Fruit fly (Drosophila melanogaster) whole organism, embryonic: ENCODE results near the gene Cyp4g15.

ENCODE experiments used
- ATbp ChIP-seq: fragments of 200-800 bp; sonication (Bioruptor generic); optimal IDR thresholded peaks from 2 replicates; lab custom pipeline; 2017; ENCODE audit warnings: missing biosample characterization, mild to moderate bottlenecking, missing genetic modification characterization, missing genetic modification reagents
- Antp ChIP-seq: fragments of 200-800 bp; sonication (Bioruptor generic); optimal IDR thresholded peaks from 3 replicates; lab custom pipeline; 2016; ENCODE audit warnings: missing biosample characterization, missing genetic modification characterization
- CG11695 ChIP-seq: fragments of 200-800 bp; sonication (Bioruptor generic); IDR thresholded peaks from 3 replicates; pipeline ENCODE4 v1.3.6; 2022; ENCODE audit warnings: missing biosample characterization, missing genetic modification characterization
- CG12071 ChIP-seq: fragments of 200-800 bp; sonication (Bioruptor generic); optimal IDR thresholded peaks from 3 replicates; lab custom pipeline; 2018; ENCODE audit warnings: missing biosample characterization, mild to moderate bottlenecking, missing genetic modification characterization
- CG13624 ChIP-seq: fragments of 200-800 bp; sonication (Bioruptor generic); optimal IDR thresholded peaks from 2 replicates; lab custom pipeline; 2016; ENCODE audit warnings: missing biosample characterization, missing genetic modification characterization
- CG14014 ChIP-seq: fragments of 200-800 bp; sonication (Bioruptor generic); IDR thresholded peaks from 2 replicates; pipeline ENCODE4 v1.3.6; 2022; ENCODE audit warnings: missing biosample characterization, missing genetic modification characterization
- CG14710 ChIP-seq: fragments of 200-800 bp; sonication (Bioruptor generic); optimal IDR thresholded peaks from 3 replicates; lab custom pipeline; 2019; ENCODE audit warnings: missing biosample characterization, mild to moderate bottlenecking, missing genetic modification characterization, moderate library complexity
- CG14965 ChIP-seq: fragments of 200-800 bp; sonication (Bioruptor generic); optimal IDR thresholded peaks from 2 replicates; lab custom pipeline; 2016; ENCODE audit warnings: missing biosample characterization, missing genetic modification characterization, borderline replicate concordance
- CG15479 ChIP-seq: fragments of 200-800 bp; sonication (Bioruptor generic); optimal IDR thresholded peaks from 3 replicates; lab custom pipeline; 2019; ENCODE audit warnings: missing biosample characterization, mild to moderate bottlenecking, missing genetic modification characterization, moderate library complexity
- CG15696 ChIP-seq: fragments of 200-800 bp; sonication (Bioruptor generic); optimal IDR thresholded peaks from 2 replicates; lab custom pipeline; 2019; ENCODE audit warnings: missing biosample characterization, mild to moderate bottlenecking, missing genetic modification characterization, moderate library complexity
- CG16815 ChIP-seq: fragments of 200-800 bp; sonication (Bioruptor generic); optimal IDR thresholded peaks from 3 replicates; lab custom pipeline; 2017; ENCODE audit warnings: missing biosample characterization, mild to moderate bottlenecking, missing genetic modification characterization
- CG30431 ChIP-seq: fragments of 200-800 bp; sonication (Bioruptor generic); optimal IDR thresholded peaks from 2 replicates; lab custom pipeline; 2017; ENCODE audit warnings: missing biosample characterization, missing genetic modification characterization
- CG3281 ChIP-seq: fragments of 200-800 bp; sonication (Bioruptor generic); optimal IDR thresholded peaks from 3 replicates; lab custom pipeline; 2017; ENCODE audit warnings: missing biosample characterization, mild to moderate bottlenecking, missing genetic modification characterization
- CG6791 ChIP-seq: fragments of 200-800 bp; sonication (Bioruptor generic); IDR thresholded peaks from 3 replicates; pipeline ENCODE4 v1.3.6; 2022; ENCODE audit warnings: missing biosample characterization, missing genetic modification characterization; ENCODE audit not compliant: partially characterized antibody
- CrebB ChIP-seq: fragments of 200-800 bp; sonication (Bioruptor generic); optimal IDR thresholded peaks from 3 replicates; lab custom pipeline; 2018; ENCODE audit warnings: missing biosample characterization, mild to moderate bottlenecking, missing genetic modification characterization
- Dp ChIP-seq: fragments of 200-800 bp; sonication (Bioruptor generic); optimal IDR thresholded peaks from 2 replicates; lab custom pipeline; 2018; ENCODE audit warnings: missing biosample characterization, mild to moderate bottlenecking, missing genetic modification characterization, moderate library complexity
- Hr78 ChIP-seq, 2 experiments: fragments of 200-800 bp in 1 of 2; fragments of >200 bp in 1 of 2; sonication (Bioruptor generic) in 1 of 2; optimal IDR thresholded peaks; 2 replicates each; lab custom pipeline; 2017 to 2019; ENCODE audit warnings: missing biosample characterization in 2 of 2, missing genetic modification characterization in 2 of 2, mild to moderate bottlenecking in 1 of 2, moderate library complexity in 1 of 2
- MBD-R2 ChIP-seq: fragments of 200-800 bp; sonication (Bioruptor generic); IDR thresholded peaks from 2 replicates; pipeline ENCODE4 v1.3.6; 2022; ENCODE audit warnings: missing biosample characterization, missing genetic modification characterization
- Med ChIP-seq: fragments of 200-800 bp; sonication (Bioruptor generic); peaks from one replicate; lab custom pipeline; 2016; ENCODE audit warnings: missing biosample characterization, missing genetic modification characterization, mild to moderate bottlenecking, inconsistent platforms, moderate library complexity
- Mes4 ChIP-seq: fragments of 200-800 bp; sonication (Bioruptor generic); optimal IDR thresholded peaks from 2 replicates; lab custom pipeline; 2016; ENCODE audit warnings: missing biosample characterization, missing genetic modification characterization
- Pdp1 ChIP-seq, 2 experiments: fragments of 200-800 bp; sonication (Bioruptor generic); optimal IDR thresholded peaks; 3 replicates each; lab custom pipeline; 2016; ENCODE audit warnings: missing biosample characterization in 2 of 2, missing genetic modification characterization in 2 of 2, mild to moderate bottlenecking in 1 of 2, moderate library complexity in 1 of 2
- Six4 ChIP-seq: fragments of 200-800 bp; sonication (Bioruptor generic); optimal IDR thresholded peaks from 2 replicates; lab custom pipeline; 2016; ENCODE audit warnings: missing biosample characterization, missing genetic modification characterization
- Spps ChIP-seq: fragments of 200-800 bp; sonication (Bioruptor generic); optimal IDR thresholded peaks from 2 replicates; lab custom pipeline; 2018; ENCODE audit warnings: missing biosample characterization, mild to moderate bottlenecking, missing genetic modification characterization
- Xrp1 ChIP-seq: fragments of 200-800 bp; sonication (Bioruptor generic); IDR thresholded peaks from 2 replicates; pipeline ENCODE4 v1.3.6; 2022; ENCODE audit warnings: missing biosample characterization, missing genetic modification characterization
- amos ChIP-seq: fragments of 200-800 bp; sonication (Bioruptor generic); IDR thresholded peaks from 2 replicates; pipeline ENCODE4 v1.3.6; 2022; ENCODE audit warnings: missing biosample characterization, missing genetic modification characterization; ENCODE audit not compliant: partially characterized antibody
- bbx ChIP-seq: fragments of 200-800 bp; sonication (Bioruptor generic); IDR thresholded peaks from 2 replicates; pipeline ENCODE4 v1.3.6; 2022; ENCODE audit warnings: missing biosample characterization, missing genetic modification characterization; ENCODE audit not compliant: partially characterized antibody
- cad ChIP-seq: fragments of >200 bp; optimal IDR thresholded peaks from 2 replicates; lab custom pipeline; 2017; ENCODE audit warnings: missing biosample characterization, missing genetic modification characterization
- cas ChIP-seq: fragments of 200-800 bp; sonication (Bioruptor generic); IDR thresholded peaks from 2 replicates; pipeline ENCODE4 v1.3.6; 2022; ENCODE audit warnings: missing biosample characterization, missing genetic modification characterization
- cg ChIP-seq: fragments of 200-800 bp; sonication (Bioruptor generic); optimal IDR thresholded peaks from 3 replicates; lab custom pipeline; 2019; ENCODE audit warnings: missing biosample characterization, mild to moderate bottlenecking, missing genetic modification characterization, moderate library complexity
- gsb ChIP-seq: fragments of 200-800 bp; sonication (Bioruptor generic); IDR thresholded peaks from 2 replicates; pipeline ENCODE4 v1.3.6; 2022; ENCODE audit warnings: missing biosample characterization, missing genetic modification characterization
- her ChIP-seq: fragments of 200-800 bp; sonication (Bioruptor generic); optimal IDR thresholded peaks from 2 replicates; lab custom pipeline; 2016; ENCODE audit warnings: missing biosample characterization, missing genetic modification characterization
- jigr1 ChIP-seq: fragments of 200-800 bp; sonication (Bioruptor generic); IDR thresholded peaks from 3 replicates; pipeline ENCODE4 v1.3.6; 2022; ENCODE audit warnings: missing biosample characterization, missing genetic modification characterization
- jing ChIP-seq: fragments of 200-800 bp; sonication (Bioruptor generic); optimal IDR thresholded peaks from 2 replicates; lab custom pipeline; 2018; ENCODE audit warnings: missing biosample characterization, mild to moderate bottlenecking, missing genetic modification characterization
- kay ChIP-seq: fragments of 200-800 bp; sonication (Bioruptor generic); optimal IDR thresholded peaks from 2 replicates; lab custom pipeline; 2016; ENCODE audit warnings: missing biosample characterization, missing genetic modification characterization
- lbe ChIP-seq: fragments of 200-800 bp; sonication (Bioruptor generic); optimal IDR thresholded peaks from 2 replicates; lab custom pipeline; 2016; ENCODE audit warnings: missing biosample characterization, mild to moderate bottlenecking, missing genetic modification characterization
- lmd ChIP-seq: fragments of 200-800 bp; sonication (Bioruptor generic); IDR thresholded peaks from 2 replicates; pipeline ENCODE4 v1.3.6; 2022; ENCODE audit warnings: missing biosample characterization, missing genetic modification characterization
- lola ChIP-seq, 3 experiments: fragments of >200 bp in 2 of 3; fragments of 200-800 bp in 1 of 3; sonication (Bioruptor generic) in 1 of 3; optimal IDR thresholded peaks; 2 replicates each; lab custom pipeline; 2017 to 2019; ENCODE audit warnings: missing biosample characterization in 3 of 3, missing genetic modification characterization in 3 of 3, mild to moderate bottlenecking in 1 of 3, moderate library complexity in 1 of 3
- nau ChIP-seq: fragments of 200-800 bp; sonication (Bioruptor generic); optimal IDR thresholded peaks from 3 replicates; lab custom pipeline; 2017; ENCODE audit warnings: missing biosample characterization, mild to moderate bottlenecking, missing genetic modification characterization, missing genetic modification reagents
- nerfin-2 ChIP-seq: fragments of 200-800 bp; sonication (Bioruptor generic); IDR thresholded peaks from 2 replicates; pipeline ENCODE4 v1.3.6; 2022; ENCODE audit warnings: missing biosample characterization, missing genetic modification characterization; ENCODE audit not compliant: partially characterized antibody
- oc ChIP-seq: fragments of 200-800 bp; sonication (Bioruptor generic); optimal IDR thresholded peaks from 2 replicates; lab custom pipeline; 2018; ENCODE audit warnings: missing biosample characterization, mild to moderate bottlenecking, missing genetic modification characterization, moderate library complexity
- org-1 ChIP-seq: fragments of 200-800 bp; sonication (Bioruptor generic); optimal IDR thresholded peaks from 2 replicates; lab custom pipeline; 2017; ENCODE audit warnings: missing biosample characterization, missing genetic modification characterization
- peb ChIP-seq: fragments of 200-800 bp; sonication (Bioruptor generic); IDR thresholded peaks from 2 replicates; pipeline ENCODE4 v1.3.6; 2022; ENCODE audit warnings: missing biosample characterization, missing genetic modification characterization
- pita ChIP-seq: fragments of 200-800 bp; sonication (Bioruptor generic); optimal IDR thresholded peaks from 2 replicates; lab custom pipeline; 2017; ENCODE audit warnings: missing biosample characterization, mild to moderate bottlenecking, missing genetic modification characterization
- sima ChIP-seq: fragments of 200-800 bp; sonication (Bioruptor generic); optimal IDR thresholded peaks from 2 replicates; lab custom pipeline; 2016; ENCODE audit warnings: missing biosample characterization, missing genetic modification characterization
- sr ChIP-seq: fragments of 200-800 bp; sonication (Bioruptor generic); IDR thresholded peaks from 3 replicates; pipeline ENCODE4 v1.3.6; 2022; ENCODE audit warnings: missing biosample characterization, missing genetic modification characterization
- tna ChIP-seq: fragments of 200-800 bp; sonication (Bioruptor generic); IDR thresholded peaks from 2 replicates; pipeline ENCODE4 v1.3.6; 2022; ENCODE audit warnings: missing biosample characterization, missing genetic modification characterization; ENCODE audit not compliant: partially characterized antibody
- unpg ChIP-seq: fragments of 200-800 bp; sonication (Bioruptor generic); optimal IDR thresholded peaks from 3 replicates; lab custom pipeline; 2018; ENCODE audit warnings: missing biosample characterization, mild to moderate bottlenecking, missing genetic modification characterization, moderate library complexity
- vvl ChIP-seq: fragments of 200-800 bp; sonication (Bioruptor generic); IDR thresholded peaks from 2 replicates; pipeline ENCODE4 v1.3.6; 2022; ENCODE audit warnings: missing biosample characterization, missing genetic modification characterization
- wdn ChIP-seq: fragments of 200-800 bp; sonication (Bioruptor generic); IDR thresholded peaks from 2 replicates; pipeline ENCODE4 v1.3.6; 2022; ENCODE audit warnings: missing biosample characterization, missing genetic modification characterization

Cyp4g15 gene

dm6 chrX:11520209-11520608 lies 43.4 kb downstream of the Cyp4g15 start (continued):
- TF ChIP-seq vvl (GFP tag; lab: Robert Waterston, UW) (peak; percentile 10; the same call in 1 of the 2 replicates), CG11695 (GFP tag; lab: Robert Waterston, UW) (no peak), sima (GFP tag; lab: Kevin White, UChicago) (no peak), ATbp (GFP tag; lab: Kevin White, UChicago) (no peak), Antp (GFP tag; lab: Kevin White, UChicago) (no peak), Med (GFP tag; lab: Kevin White, UChicago) (peak; percentile 65), CG15479 (GFP tag; lab: Kevin White, UChicago) (peak; percentile 48), Xrp1 (GFP tag; lab: Robert Waterston, UW) (no peak), Pdp1 (GFP tag; optimal IDR thresholded peaks at IDR 0.05; lab: Kevin White, UChicago) (peak in 1 of 2 experiments; percentile 32), tna (no peak), amos (GFP tag; lab: Robert Waterston, UW) (no peak), nerfin-2 (GFP tag; lab: Robert Waterston, UW) (no peak), CG14965 (no peak), Six4 (GFP tag; lab: Kevin White, UChicago) (no peak), Dp (no peak), lola (GFP tag; optimal IDR thresholded peaks at IDR 0.05; lab: Kevin White, UChicago) (no peak), oc (tag; lab: Kevin White, UChicago) (no peak), cad (GFP tag; lab: Kevin White, UChicago) (no peak), org-1 (GFP tag; lab: Kevin White, UChicago) (no peak), cas (no peak), jigr1 (GFP tag; lab: Robert Waterston, UW) (no peak), cg (GFP tag; lab: Kevin White, UChicago) (peak; percentile 61), CG3281 (GFP tag; lab: Kevin White, UChicago) (no peak), CG15696 (tag; lab: Kevin White, UChicago) (no peak), kay (GFP tag; lab: Kevin White, UChicago) (no peak), jing (GFP tag; lab: Kevin White, UChicago) (no peak), gsb (no peak), lbe (GFP tag; lab: Kevin White, UChicago) (no peak), lmd (GFP tag; lab: Robert Waterston, UW) (no peak), wdn (GFP tag; lab: Robert Waterston, UW) (no peak), CG12071 (GFP tag; lab: Kevin White, UChicago) (no peak), nau (GFP tag; lab: Kevin White, UChicago) (no peak), CG6791 (no peak), unpg (GFP tag; lab: Kevin White, UChicago) (no peak), CrebB (tag; lab: Kevin White, UChicago) (no peak), her (GFP tag; lab: Kevin White, UChicago) (no peak)
- TF ChIP-seq, all 482 proteins: peak for 11

- TF ChIP-seq CG14710 (tag; lab: Kevin White, UChicago) (peak; percentile 55), CG30431 (GFP tag; lab: Kevin White, UChicago) (no peak), Spps (tag; lab: Kevin White, UChicago) (peak; percentile 12), CG13624 (peak; percentile 40), bbx (GFP tag; lab: Robert Waterston, UW) (no peak), CG14014 (GFP tag; lab: Robert Waterston, UW) (no peak), Mes4 (GFP tag; lab: Kevin White, UChicago) (no peak), CG16815 (GFP tag; lab: Kevin White, UChicago) (no peak), peb (GFP tag; lab: Robert Waterston, UW) (no peak), pita (no peak), Hr78 (GFP tag; optimal IDR thresholded peaks at IDR 0.05; lab: Kevin White, UChicago) (peak in 1 of 2 experiments; percentile 97), sr (GFP tag; lab: Robert Waterston, UW) (no peak), MBD-R2 (0 out of 2 replicates have a peak, but pooled peaks have one; percentile 26), Med (GFP tag; lab: Kevin White, UChicago) (peak; percentile 30)
These were observed 45.0 kb downstream of the Cyp4g15 start for dm6 chrX:11521561-11522546.
